Worm (Caenorhabditis elegans): ENCODE measurements around the gene Y37E11B.7.

- no peak for TF ChIP-seq ceh-39 (tag; optimal IDR thresholded peaks at IDR 0.05)
- no peak for TF ChIP-seq snpc-4 (tag; optimal IDR thresholded peaks at IDR 0.05)
- no peak for TF ChIP-seq nhr-12 (tag; optimal IDR thresholded peaks at IDR 0.05)
- no peak for TF ChIP-seq mep-1 (tag; optimal IDR thresholded peaks at IDR 0.05)
- TF ChIP-seq elt-1 (tag; optimal IDR thresholded peaks at IDR 0.05; ENCODE audit: borderline replicate concordance, insufficient read depth): no peak
- TF ChIP-seq nhr-28 (tag; optimal IDR thresholded peaks at IDR 0.05): no peak
- TF ChIP-seq ztf-11 (tag; optimal IDR thresholded peaks at IDR 0.05): no peak
- no peak for TF ChIP-seq unc-62 (GFP tag; optimal IDR thresholded peaks at IDR 0.05)
These were observed 21.3 kb downstream of the Y37E11B.7 start for ce11 chrIV:3578667-3579066.
